Worm (Caenorhabditis elegans) whole organism, midembryonic: ENCODE data around the gene aco-2.

ENCODE experiments used
- T22C8.4 ChIP-seq: fragments of 200-800 bp; sonication (Bioruptor generic); IDR thresholded peaks from 2 replicates; pipeline ENCODE4 v1.3.6; 2022; ENCODE audit warnings: missing genetic modification characterization, missing compliant biosample characterization
- flt-1 ChIP-seq: fragments of 200-800 bp; sonication (Bioruptor generic); IDR thresholded peaks from 2 replicates; pipeline ENCODE4 v1.3.6; 2022; ENCODE audit warnings: missing genetic modification characterization, missing compliant biosample characterization
- med-1 ChIP-seq: sonication (generic microtip); optimal IDR thresholded peaks from 2 replicates; lab custom pipeline; 2017; ENCODE audit warnings: missing genetic modification characterization, mild to moderate bottlenecking, missing compliant biosample characterization, antibody characterized with exemption, missing genetic modification reagents; ENCODE audit not compliant: insufficient read depth
- ref-1 ChIP-seq: fragments of 200-800 bp; sonication (Bioruptor generic); conservative IDR thresholded peaks from 2 replicates; pipeline ENCODE4 v1.3.6; 2022; ENCODE audit warnings: missing genetic modification reagents, missing genetic modification characterization, missing compliant biosample characterization
- tab-1 ChIP-seq: fragments of 200-800 bp; sonication (Bioruptor generic); IDR thresholded peaks from 2 replicates; pipeline ENCODE4 v1.3.6; 2022; ENCODE audit warnings: missing genetic modification characterization, missing compliant biosample characterization
- ztf-23 ChIP-seq: fragments of 200-800 bp; sonication (Bioruptor generic); IDR thresholded peaks from 2 replicates; pipeline ENCODE4 v1.3.6; 2022; ENCODE audit warnings: missing genetic modification reagents, missing genetic modification characterization, missing compliant biosample characterization

DNA sequence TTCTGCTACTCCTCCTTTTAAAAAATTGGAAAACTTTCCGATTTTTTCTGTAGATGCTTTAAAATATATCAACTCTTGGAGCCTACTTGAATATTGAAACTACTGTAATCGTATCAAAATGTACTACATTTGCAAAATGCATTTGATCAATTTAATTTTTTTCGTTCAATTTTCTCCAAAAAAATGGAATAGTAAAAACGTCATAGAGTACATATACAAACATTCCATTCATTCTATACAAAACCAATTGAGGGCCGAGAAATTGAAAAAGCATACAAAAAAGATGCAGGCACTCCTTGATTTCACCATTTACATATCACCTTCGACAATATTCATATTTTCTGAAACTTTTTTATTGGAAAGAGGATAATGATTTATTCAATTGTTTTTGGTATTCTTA, 30.6 kb downstream of the aco-2 start, which contains the start of gene C06G4.6:
- TF ChIP-seq flt-1 (GFP tag; lab: Robert Waterston, UW) (no peak), ref-1 (GFP tag; lab: Robert Waterston, UW) (no peak), tab-1 (GFP tag; lab: Robert Waterston, UW) (no peak), med-1 (GFP tag; lab: Kevin White, UChicago) (no peak), T22C8.4 (GFP tag; lab: Robert Waterston, UW) (no peak), ztf-23 (GFP tag; lab: Robert Waterston, UW) (no peak)
